Worm (Caenorhabditis elegans) whole organism, midembryonic: ENCODE results near the gene F36A4.4.

ENCODE experiments used
- klf-2 ChIP-seq: fragments of 200-800 bp; sonication (Bioruptor generic); conservative IDR thresholded peaks from 2 replicates; pipeline ENCODE4 v1.3.6; 2022; ENCODE audit warnings: missing genetic modification reagents, missing genetic modification characterization, missing compliant biosample characterization
- tab-1 ChIP-seq: fragments of 200-800 bp; sonication (Bioruptor generic); IDR thresholded peaks from 2 replicates; pipeline ENCODE4 v1.3.6; 2022; ENCODE audit warnings: missing genetic modification characterization, missing compliant biosample characterization
- ztf-29 ChIP-seq: fragments of 200-800 bp; sonication (Bioruptor generic); IDR thresholded peaks from 2 replicates; pipeline ENCODE4 v1.3.6; 2022; ENCODE audit warnings: missing genetic modification reagents, missing genetic modification characterization, missing compliant biosample characterization

- TF ChIP-seq tab-1 (GFP tag; lab: Robert Waterston, UW) = no peak
- no peak for TF ChIP-seq ztf-29 (GFP tag; lab: Robert Waterston, UW)
- TF ChIP-seq klf-2 (GFP tag; lab: Robert Waterston, UW) = no peak
Observed at ce11 chrIV:4291174-4291573, 23.8 kb downstream of the F36A4.4 start, which contains the start of gene F15E6.4.
